Worm (Caenorhabditis elegans): ENCODE measurements around the gene catp-7.

Gene catp-7

ce11 chrIV:8627328-8627727, 41.5 kb downstream of the catp-7 start, which contains the start of gene F42A9.11 (continued):
- TF ChIP-seq Y75B8A.6 (GFP tag; IDR thresholded peaks at IDR 0.05) (no peak), dmd-6 (GFP tag; IDR thresholded peaks at IDR 0.05) (peak; percentile 16; the same call in 1 of the 2 replicates), mxl-3 (GFP tag; optimal IDR thresholded peaks at IDR 0.05) (peak; percentile 73), snpc-1.2 (GFP tag; IDR thresholded peaks at IDR 0.05) (no peak), rbr-2 (tag; optimal IDR thresholded peaks at IDR 0.05) (peak; percentile 4), hif-1 (tag; optimal IDR thresholded peaks at IDR 0.05) (no peak), nhr-25 (tag; optimal IDR thresholded peaks at IDR 0.05; ENCODE audit: borderline replicate concordance, insufficient read depth) (peak; percentile 28), ztf-7 (tag; optimal IDR thresholded peaks at IDR 0.05) (no peak), jun-1 (tag; optimal IDR thresholded peaks at IDR 0.05) (no peak), Y105C5A.15 (GFP tag; IDR thresholded peaks at IDR 0.05) (no peak), mep-1 (tag; optimal IDR thresholded peaks at IDR 0.05) (peak; percentile 51), F44E2.7 (GFP tag; IDR thresholded peaks at IDR 0.05) (no peak), zip-2 (tag; optimal IDR thresholded peaks at IDR 0.05) (no peak), mes-2 (tag; optimal IDR thresholded peaks at IDR 0.05; ENCODE audit: poor library complexity, severe bottlenecking) (peak; percentile 53), skn-1 (tag; optimal IDR thresholded peaks at IDR 0.05) (no peak)

DNA sequence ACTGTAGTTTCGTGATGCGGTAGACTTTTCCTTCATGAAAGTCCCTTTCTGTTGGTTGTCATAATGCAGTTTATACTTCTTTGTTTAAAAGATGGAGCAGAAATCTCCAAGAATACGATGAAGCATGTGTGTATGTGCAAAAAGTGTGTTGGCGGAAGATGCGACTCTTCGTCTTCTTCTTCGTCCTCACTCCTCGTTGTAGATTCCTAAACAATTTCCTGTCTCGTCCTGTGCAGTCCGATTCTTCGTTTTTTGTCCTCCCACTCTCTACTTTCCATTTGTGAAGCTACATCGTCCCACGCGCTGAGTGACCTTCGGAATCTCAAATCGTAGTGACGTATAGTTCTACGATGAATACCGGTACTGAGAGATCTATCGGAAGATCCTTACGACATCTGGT, 42.5 kb downstream of the catp-7 start:
- TF ChIP-seq tag-97 (GFP tag; IDR thresholded peaks at IDR 0.05) = no peak
- no peak for TF ChIP-seq skn-1 (tag; optimal IDR thresholded peaks at IDR 0.05)

DNA sequence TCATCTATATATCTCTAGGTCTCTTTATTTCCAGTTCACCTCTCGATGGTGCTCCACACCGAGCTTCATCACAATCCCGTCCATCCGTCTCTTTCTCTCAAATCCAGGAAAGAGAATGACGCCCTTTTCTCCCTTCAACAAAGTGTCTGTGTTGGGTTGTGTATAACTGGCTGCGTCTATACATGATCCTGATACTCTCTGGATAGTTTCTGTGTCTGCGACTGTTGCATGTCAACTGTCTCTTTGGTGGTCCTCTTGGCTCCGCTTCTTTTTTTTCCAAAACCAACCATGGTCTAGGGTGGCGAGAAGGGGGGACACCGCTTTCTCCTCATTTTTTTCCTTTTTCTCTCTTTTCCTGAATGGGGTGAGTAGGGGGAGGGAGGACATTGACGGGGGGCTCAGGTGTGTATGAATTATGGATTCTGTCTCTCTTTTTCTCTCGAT, 43.8 kb downstream of the catp-7 start:
- no peak for TF ChIP-seq unc-130 (GFP tag; optimal IDR thresholded peaks at IDR 0.05)
- peak; percentile 29 to 50 for TF ChIP-seq lsy-2 (tag; optimal IDR thresholded peaks at IDR 0.05)
- TF ChIP-seq nhr-11 (tag; optimal IDR thresholded peaks at IDR 0.05) = peak; percentile 37
- TF ChIP-seq F37D6.2 (tag; optimal IDR thresholded peaks at IDR 0.05) = no peak
- TF ChIP-seq rbr-2 (tag; optimal IDR thresholded peaks at IDR 0.05) = peak; percentile 50
- TF ChIP-seq dmd-8 (GFP tag; IDR thresholded peaks at IDR 0.05) = no peak
- no peak for TF ChIP-seq fos-1 (tag; optimal IDR thresholded peaks at IDR 0.05)
- peak; percentile 7 for TF ChIP-seq fkh-10 (GFP tag; optimal IDR thresholded peaks at IDR 0.05)
- TF ChIP-seq hlh-11 (tag; optimal IDR thresholded peaks at IDR 0.05) = peak; percentile 51
- peak in 1 of 2 experiments; percentile 96 for TF ChIP-seq unc-62 (GFP tag; optimal IDR thresholded peaks at IDR 0.05 in 1 of 2)
- TF ChIP-seq unc-62 (tag; optimal IDR thresholded peaks at IDR 0.05) = no peak
- TF ChIP-seq mes-2 (tag; optimal IDR thresholded peaks at IDR 0.05; ENCODE audit: poor library complexity, severe bottlenecking) = peak; percentile 14
- peak; percentile 95 for TF ChIP-seq aha-1 (tag)
- peak; percentile 37; the same call in 1 of the 2 replicates for TF ChIP-seq set-16 (GFP tag; IDR thresholded peaks at IDR 0.05)
- peak; percentile 57 for TF ChIP-seq mep-1 (tag; optimal IDR thresholded peaks at IDR 0.05)
- TF ChIP-seq hlh-30 (tag; optimal IDR thresholded peaks at IDR 0.05; ENCODE audit: insufficient read depth) = peak; percentile 33
- peak; percentile 68 for TF ChIP-seq hmg-1.1 (GFP tag; IDR thresholded peaks at IDR 0.05)
- peak; percentile 55; the same call in 1 of the 2 replicates for TF ChIP-seq ctbp-1 (GFP tag; IDR thresholded peaks at IDR 0.05)
- TF ChIP-seq ama-1 (optimal IDR thresholded peaks at IDR 0.05) = no peak

ce11 chrIV:8630243-8630642, 44.5 kb downstream of the catp-7 start:
- TF ChIP-seq hlh-30 (tag; optimal IDR thresholded peaks at IDR 0.05; ENCODE audit: insufficient read depth) (peak; percentile 29), rbr-2 (tag; optimal IDR thresholded peaks at IDR 0.05) (no peak), nhr-76 (tag; optimal IDR thresholded peaks at IDR 0.05) (no peak), lin-15B (tag; optimal IDR thresholded peaks at IDR 0.05) (no peak), T20F7.1 (GFP tag; optimal IDR thresholded peaks at IDR 0.05) (no peak), ceh-28 (tag; optimal IDR thresholded peaks at IDR 0.05) (no peak), jun-1 (tag; optimal IDR thresholded peaks at IDR 0.05) (no peak), nhr-41 (GFP tag; IDR thresholded peaks at IDR 0.05) (no peak), gei-8 (GFP tag; optimal IDR thresholded peaks at IDR 0.05) (no peak)
